Worm (Caenorhabditis elegans) whole organism, L2 larva: ENCODE results near the gene ugt-40.

Experiments used
- F13H6.1 ChIP-seq: sonication (generic microtip); optimal IDR thresholded peaks from 2 replicates; lab custom pipeline; 2016; ENCODE audit warnings: missing genetic modification characterization, missing compliant biosample characterization
- R02D3.7 ChIP-seq: fragments of 150-350 bp; optimal IDR thresholded peaks from 2 replicates; lab custom pipeline; 2014; ENCODE audit warnings: missing biosample characterization, missing genetic modification characterization
- Y55F3AM.14 ChIP-seq: fragments of 200-800 bp; sonication (Bioruptor generic); optimal IDR thresholded peaks from 2 replicates; lab custom pipeline; 2018; ENCODE audit warnings: mild to moderate bottlenecking, missing genetic modification characterization, missing compliant biosample characterization
- ZK546.5 ChIP-seq: sonication (generic microtip); optimal IDR thresholded peaks from 2 replicates; lab custom pipeline; 2017; ENCODE audit warnings: missing biosample characterization, missing genetic modification characterization
- alr-1 ChIP-seq: fragments of 150-350 bp; optimal IDR thresholded peaks from 2 replicates; lab custom pipeline; 2014; ENCODE audit warnings: missing biosample characterization, missing genetic modification characterization
- ama-1 ChIP-seq: fragments of 150-350 bp; optimal IDR thresholded peaks from 2 replicates; lab custom pipeline; 2018; ENCODE audit warnings: inconsistent platforms
- blmp-1 ChIP-seq: sonication (generic microtip); optimal IDR thresholded peaks from 2 replicates; lab custom pipeline; 2017; ENCODE audit warnings: missing genetic modification characterization, mild to moderate bottlenecking, missing compliant biosample characterization, antibody characterized with exemption, moderate library complexity; ENCODE audit not compliant: insufficient read depth
- ceh-16 ChIP-seq: fragments of 150-350 bp; optimal IDR thresholded peaks from 2 replicates; lab custom pipeline; 2014; ENCODE audit warnings: missing biosample characterization, missing genetic modification characterization
- crh-2 ChIP-seq: sonication (generic microtip); optimal IDR thresholded peaks from 2 replicates; lab custom pipeline; 2017; ENCODE audit warnings: missing biosample characterization, missing genetic modification characterization
- dmd-4 ChIP-seq: sonication (generic microtip); optimal IDR thresholded peaks from 2 replicates; lab custom pipeline; 2017; ENCODE audit warnings: missing biosample characterization, missing genetic modification characterization
- egl-27 ChIP-seq: sonication (generic microtip); optimal IDR thresholded peaks from 3 replicates; lab custom pipeline; 2017; ENCODE audit warnings: missing biosample characterization, missing genetic modification reagents, missing genetic modification characterization
- elt-1 ChIP-seq: fragments of 150-350 bp; optimal IDR thresholded peaks from 2 replicates; lab custom pipeline; 2014; ENCODE audit warnings: missing biosample characterization, missing genetic modification characterization
- elt-3 ChIP-seq: sonication (generic microtip); optimal IDR thresholded peaks from 2 replicates; lab custom pipeline; 2017; ENCODE audit warnings: missing biosample characterization, missing genetic modification characterization
- lin-13 ChIP-seq: fragments of 150-350 bp; optimal IDR thresholded peaks from 2 replicates; lab custom pipeline; 2014; ENCODE audit warnings: missing biosample characterization, missing genetic modification reagents, missing genetic modification characterization
- lin-39 ChIP-seq: fragments of 150-350 bp; optimal IDR thresholded peaks from 2 replicates; lab custom pipeline; 2014; ENCODE audit warnings: missing biosample characterization, missing genetic modification reagents, missing genetic modification characterization
- lsy-2 ChIP-seq, 2 experiments: fragments of 150-350 bp in 1 of 2; sonication (generic microtip) in 1 of 2; optimal IDR thresholded peaks; 2 replicates each; lab custom pipeline; 2014 to 2017; ENCODE audit warnings: missing biosample characterization in 2 of 2, missing genetic modification characterization in 2 of 2
- mab-5 ChIP-seq: fragments of 150-350 bp; optimal IDR thresholded peaks from 2 replicates; lab custom pipeline; 2014; ENCODE audit warnings: missing biosample characterization, missing genetic modification characterization
- mbf-1 ChIP-seq: sonication (generic microtip); optimal IDR thresholded peaks from 2 replicates; lab custom pipeline; 2017; ENCODE audit warnings: missing biosample characterization, missing genetic modification characterization
- mdl-1 ChIP-seq, 2 experiments: fragments of 150-350 bp in 1 of 2; sonication (generic microtip) in 1 of 2; optimal IDR thresholded peaks; 2 replicates each; lab custom pipeline; 2017; ENCODE audit warnings: missing biosample characterization in 2 of 2, missing genetic modification characterization in 2 of 2
- nhr-10 ChIP-seq: sonication (generic microtip); optimal IDR thresholded peaks from 2 replicates; lab custom pipeline; 2017; ENCODE audit warnings: missing biosample characterization, missing genetic modification characterization
- nhr-12 ChIP-seq: fragments of 150-350 bp; optimal IDR thresholded peaks from 2 replicates; lab custom pipeline; 2014; ENCODE audit warnings: missing biosample characterization, missing genetic modification characterization
- nhr-129 ChIP-seq: fragments of 150-350 bp; optimal IDR thresholded peaks from 2 replicates; lab custom pipeline; 2014; ENCODE audit warnings: missing biosample characterization, missing genetic modification characterization
- nhr-21 ChIP-seq: fragments of 150-350 bp; optimal IDR thresholded peaks from 2 replicates; lab custom pipeline; 2014; ENCODE audit warnings: missing biosample characterization, missing genetic modification characterization
- nhr-23 ChIP-seq: fragments of 150-350 bp; optimal IDR thresholded peaks from 2 replicates; lab custom pipeline; 2014; ENCODE audit warnings: missing biosample characterization, missing genetic modification reagents, missing genetic modification characterization
- nhr-25 ChIP-seq: fragments of 150-350 bp; sonication (generic microtip); optimal IDR thresholded peaks from 3 replicates; lab custom pipeline; 2014; ENCODE audit warnings: missing biosample characterization, missing genetic modification characterization
- nhr-6 ChIP-seq: fragments of 150-350 bp; optimal IDR thresholded peaks from 2 replicates; lab custom pipeline; 2014; ENCODE audit warnings: missing biosample characterization, missing genetic modification characterization
- nhr-77 ChIP-seq: fragments of 150-350 bp; optimal IDR thresholded peaks from 2 replicates; lab custom pipeline; 2014; ENCODE audit warnings: missing biosample characterization, missing genetic modification characterization
- peb-1 ChIP-seq: fragments of 150-350 bp; optimal IDR thresholded peaks from 2 replicates; lab custom pipeline; 2014; ENCODE audit warnings: missing biosample characterization, missing genetic modification characterization
- sem-4 ChIP-seq: fragments of 150-350 bp; optimal IDR thresholded peaks from 2 replicates; lab custom pipeline; 2014; ENCODE audit warnings: missing biosample characterization, missing genetic modification reagents, missing genetic modification characterization
- skn-1 ChIP-seq: sonication (generic microtip); optimal IDR thresholded peaks from 2 replicates; lab custom pipeline; 2017; ENCODE audit warnings: missing biosample characterization, missing genetic modification characterization
- sma-3 ChIP-seq: sonication (generic microtip); optimal IDR thresholded peaks from 2 replicates; lab custom pipeline; 2016; ENCODE audit warnings: missing genetic modification reagents, missing genetic modification characterization, missing compliant biosample characterization
- snpc-4 ChIP-seq: fragments of 150-350 bp; optimal IDR thresholded peaks from 2 replicates; lab custom pipeline; 2014; ENCODE audit warnings: missing biosample characterization, missing genetic modification characterization
- unc-55 ChIP-seq: fragments of 150-350 bp; sonication (generic microtip); optimal IDR thresholded peaks from 3 replicates; lab custom pipeline; 2014; ENCODE audit warnings: missing biosample characterization, missing genetic modification reagents, missing genetic modification characterization
- unc-62 ChIP-seq: fragments of 150-350 bp; optimal IDR thresholded peaks from 2 replicates; lab custom pipeline; 2014; ENCODE audit warnings: missing biosample characterization, missing genetic modification reagents, missing genetic modification characterization
- zag-1 ChIP-seq: fragments of 150-350 bp; optimal IDR thresholded peaks from 2 replicates; lab custom pipeline; 2014; ENCODE audit warnings: missing biosample characterization, missing genetic modification characterization
- ztf-1 ChIP-seq: fragments of 200-800 bp; sonication (Bioruptor generic); conservative IDR thresholded peaks from 2 replicates; pipeline ENCODE4 v1.3.6; 2022; ENCODE audit warnings: missing genetic modification characterization, missing compliant biosample characterization
- ztf-11 ChIP-seq: sonication (generic microtip); optimal IDR thresholded peaks from 2 replicates; lab custom pipeline; 2017; ENCODE audit warnings: missing biosample characterization, missing genetic modification characterization
- ztf-4 ChIP-seq: fragments of 150-350 bp; optimal IDR thresholded peaks from 2 replicates; lab custom pipeline; 2014; ENCODE audit warnings: missing biosample characterization, missing genetic modification characterization

The ugt-40 gene

DNA sequence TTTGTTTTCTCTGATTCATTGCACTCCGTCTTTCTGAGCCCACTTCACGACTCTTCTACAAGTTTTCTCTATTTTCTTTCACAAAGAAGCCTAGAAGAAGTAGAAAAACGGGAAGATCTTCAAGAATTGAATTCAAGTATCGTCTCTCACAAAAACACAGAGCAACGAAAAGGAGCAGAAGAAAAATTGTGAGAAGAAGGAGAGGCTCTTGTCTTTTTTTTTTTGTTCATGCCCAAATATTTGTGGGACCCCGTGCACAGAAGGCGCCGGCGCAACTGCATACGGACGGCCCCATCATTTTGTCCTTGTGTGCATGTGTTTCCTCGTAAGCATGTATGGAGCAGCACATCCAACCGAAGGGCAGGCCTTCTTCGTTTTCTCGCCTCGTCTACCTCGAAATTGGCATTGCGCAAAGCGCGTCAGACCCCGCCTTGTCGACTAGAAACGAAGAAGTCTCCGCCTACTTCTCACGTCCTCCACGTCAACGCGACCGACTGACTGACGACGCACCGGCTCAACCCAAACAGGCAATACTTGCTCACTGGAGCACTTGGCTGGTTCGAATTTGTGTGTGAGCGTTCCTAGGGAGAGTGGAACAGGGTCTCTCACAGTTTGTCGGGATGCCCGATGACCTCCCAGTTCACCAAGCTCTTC, 35.1 kb downstream of the ugt-40 start:
- TF ChIP-seq mab-5 (tag; lab: Kevin White, UChicago) (no peak), lin-39 (no peak), zag-1 (no peak), egl-27 (tag; lab: Kevin White, UChicago) (no peak), dmd-4 (no peak), unc-62 (GFP tag; lab: Kevin White, UChicago) (no peak), mdl-1 (tag; optimal IDR thresholded peaks at IDR 0.05; lab: Kevin White, UChicago) (no peak), peb-1 (tag; lab: Kevin White, UChicago) (no peak), nhr-129 (tag; lab: Kevin White, UChicago) (no peak), ceh-16 (tag; lab: Kevin White, UChicago) (no peak), Y55F3AM.14 (GFP tag; lab: Kevin White, UChicago) (no peak), ama-1 (no peak), nhr-12 (tag; lab: Kevin White, UChicago) (no peak), elt-1 (tag; lab: Kevin White, UChicago) (no peak), ztf-1 (GFP tag; lab: Robert Waterston, UW) (no peak), R02D3.7 (tag; lab: Kevin White, UChicago) (no peak), blmp-1 (tag; lab: Kevin White, UChicago) (no peak)

DNA sequence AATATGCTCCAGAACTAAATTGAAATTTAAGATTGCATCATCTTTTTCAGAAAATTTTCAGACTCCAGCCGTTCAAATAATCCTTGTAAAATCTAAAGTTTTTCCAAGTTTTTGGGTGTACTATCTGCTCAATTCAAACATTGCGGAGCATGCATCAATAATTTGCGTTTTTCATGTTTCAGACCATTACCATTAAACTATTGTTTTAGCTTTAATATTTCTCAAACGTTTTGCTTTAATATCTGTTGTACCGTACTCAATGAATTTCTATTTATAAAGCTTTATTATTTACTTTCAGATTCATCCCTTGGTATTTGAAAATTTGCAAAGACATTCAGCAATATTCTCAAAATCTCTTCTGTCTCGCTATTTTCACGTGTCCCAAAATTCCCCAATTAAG, 38.5 kb downstream of the ugt-40 start, which contains the start of gene odr-2:
TSS of gene odr-2 (plus strand) at position 301 of the 400 bp plus-strand sequence.
- TF ChIP-seq dmd-4 (no peak), nhr-6 (tag; lab: Kevin White, UChicago) (no peak), crh-2 (tag; lab: Kevin White, UChicago) (no peak), nhr-25 (no peak), mbf-1 (tag; lab: Kevin White, UChicago) (no peak), unc-55 (GFP tag; lab: Kevin White, UChicago) (no peak), Y55F3AM.14 (GFP tag; lab: Kevin White, UChicago) (no peak), peb-1 (tag; lab: Kevin White, UChicago) (no peak), ZK546.5 (tag; lab: Kevin White, UChicago) (no peak), F13H6.1 (tag; lab: Kevin White, UChicago) (no peak)

DNA sequence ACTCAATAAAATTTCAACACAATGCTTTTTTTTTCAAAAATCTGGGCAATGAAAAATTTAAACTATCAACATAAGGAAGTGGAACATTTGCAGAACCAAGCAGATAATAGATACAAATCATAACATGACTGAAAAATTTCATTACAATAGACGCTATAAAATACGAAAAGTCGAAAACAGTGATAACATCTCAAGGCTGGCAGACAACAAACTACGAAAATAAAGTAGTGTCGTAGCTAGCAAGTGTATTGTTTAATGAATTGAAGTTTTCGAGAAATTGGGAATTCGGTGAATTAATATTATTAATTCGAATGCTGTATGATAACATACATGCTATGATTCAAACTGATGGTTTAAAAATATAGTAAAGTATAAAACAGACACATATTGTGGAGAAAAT, 45.0 kb downstream of the ugt-40 start:
- TF ChIP-seq mdl-1 (tag; optimal IDR thresholded peaks at IDR 0.05; lab: Kevin White, UChicago) (no peak), lin-39 (no peak), skn-1 (no peak), egl-27 (tag; lab: Kevin White, UChicago) (no peak), alr-1 (tag; lab: Kevin White, UChicago) (no peak), ztf-11 (tag; lab: Kevin White, UChicago) (no peak), sma-3 (GFP tag; lab: Kevin White, UChicago) (no peak), crh-2 (tag; lab: Kevin White, UChicago) (no peak), elt-3 (tag; lab: Kevin White, UChicago) (no peak), nhr-23 (tag; lab: Kevin White, UChicago) (no peak), nhr-77 (tag; lab: Kevin White, UChicago) (no peak), sem-4 (tag; lab: Kevin White, UChicago) (no peak), mbf-1 (tag; lab: Kevin White, UChicago) (no peak), nhr-129 (tag; lab: Kevin White, UChicago) (no peak), lsy-2 (tag; optimal IDR thresholded peaks at IDR 0.05; lab: Kevin White, UChicago) (no peak)

DNA sequence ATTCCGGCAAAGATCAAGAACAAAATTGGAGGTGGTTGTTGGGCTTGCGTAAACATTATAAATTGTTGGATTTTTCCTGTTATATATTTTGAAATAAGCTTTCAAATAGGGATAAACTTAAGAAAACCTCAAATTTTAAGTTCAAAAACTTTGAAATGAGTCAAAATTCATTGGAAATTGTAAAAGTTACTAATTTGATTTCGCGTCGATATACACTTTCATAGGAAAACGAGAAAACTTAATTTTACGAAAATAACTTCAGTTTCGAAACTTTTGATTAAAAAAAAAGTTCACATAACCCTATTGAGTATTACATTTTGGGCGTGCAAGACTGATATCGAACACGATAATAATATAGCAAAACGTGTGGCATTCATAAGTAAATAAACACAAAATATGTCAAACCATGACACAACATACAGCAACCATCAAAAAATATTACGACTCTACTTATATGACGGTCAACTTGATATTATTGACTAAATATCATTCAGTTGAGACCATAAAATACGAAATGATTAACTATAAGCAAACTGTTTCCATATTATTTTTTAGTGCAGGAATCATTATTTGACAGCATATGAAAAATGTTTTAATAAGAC, 45.5 kb downstream of the ugt-40 start:
- TF ChIP-seq nhr-25 (no peak), unc-62 (GFP tag; lab: Kevin White, UChicago) (no peak), nhr-10 (tag; lab: Kevin White, UChicago) (no peak), elt-3 (tag; lab: Kevin White, UChicago) (no peak), snpc-4 (tag; lab: Kevin White, UChicago) (no peak), unc-55 (GFP tag; lab: Kevin White, UChicago) (no peak), egl-27 (tag; lab: Kevin White, UChicago) (no peak), ztf-4 (no peak), lin-13 (GFP tag; lab: Kevin White, UChicago) (no peak), ama-1 (no peak), crh-2 (tag; lab: Kevin White, UChicago) (no peak), nhr-21 (tag; lab: Kevin White, UChicago) (no peak)
